Worm (Caenorhabditis elegans) whole organism, L1 larva: ENCODE measurements around the gene rnp-4.

ENCODE experiments used
- aly-2 ChIP-seq: fragments of 150-350 bp; optimal IDR thresholded peaks from 2 replicates; lab custom pipeline; 2014; ENCODE audit warnings: missing biosample characterization, missing genetic modification characterization
- nhr-28 ChIP-seq: fragments of 150-350 bp; optimal IDR thresholded peaks from 2 replicates; lab custom pipeline; 2014; ENCODE audit warnings: missing biosample characterization, missing genetic modification characterization
- ztf-4 ChIP-seq: fragments of 150-350 bp; optimal IDR thresholded peaks from 2 replicates; lab custom pipeline; 2014; ENCODE audit warnings: missing biosample characterization, missing genetic modification characterization

DNA sequence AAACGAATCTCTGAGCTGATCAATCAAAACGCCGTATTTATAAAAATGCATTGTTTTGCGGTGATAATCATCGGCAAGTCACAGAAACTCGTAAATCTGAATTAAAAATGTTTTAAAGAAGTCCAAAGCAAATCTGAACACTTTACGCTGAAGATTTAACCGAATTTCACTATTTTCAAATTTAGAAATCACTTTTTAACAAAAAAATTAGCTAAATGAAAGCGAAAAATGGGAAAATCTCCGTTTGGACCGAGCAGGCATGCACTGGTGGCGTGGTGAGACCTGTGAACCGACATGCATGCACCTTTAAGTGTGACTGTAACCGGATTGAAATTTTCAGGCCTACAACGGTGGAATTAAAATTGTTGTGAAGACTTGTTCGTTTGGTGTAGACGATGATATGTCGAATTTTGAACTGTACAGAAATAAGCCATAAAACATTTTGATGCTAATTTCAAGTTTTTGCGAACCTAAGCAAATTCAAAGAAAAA, 33.5 kb downstream of the rnp-4 start, which contains the start of gene C28A5.2:
- TF ChIP-seq ztf-4, result no peak
- TF ChIP-seq aly-2 (tag; lab: Kevin White, UChicago), result no peak
- no peak for TF ChIP-seq nhr-28
